Worm (Caenorhabditis elegans) whole organism, early embryonic: ENCODE measurements around the gene ZC449.2.

Experiments used
- ama-1 ChIP-seq: fragments of 150-350 bp; optimal IDR thresholded peaks from 2 replicates; lab custom pipeline; 2014
- hnd-1 ChIP-seq: sonication (generic microtip); optimal IDR thresholded peaks from 2 replicates; lab custom pipeline; 2016; ENCODE audit warnings: missing genetic modification characterization, missing compliant biosample characterization

ce11 chrX:5026461-5026860, 5.4 kb downstream of the ZC449.2 start:
- TF ChIP-seq ama-1 (lab: Kevin White, UChicago) (no peak), hnd-1 (no peak)
